Fruit fly (Drosophila melanogaster): Measurements from ENCODE around the gene CG13896.

dm6 chr3L:704661-705543, 6.7 kb downstream of the CG13896 start:
- TF ChIP-seq EcR (GFP tag; optimal IDR thresholded peaks at IDR 0.05) (no peak), pan (optimal IDR thresholded peaks at IDR 0.05) (no peak), Dll (optimal IDR thresholded peaks at IDR 0.05) (no peak)
